Fruit fly (Drosophila melanogaster): ENCODE measurements around the gene CG18171.

The CG18171 gene

DNA sequence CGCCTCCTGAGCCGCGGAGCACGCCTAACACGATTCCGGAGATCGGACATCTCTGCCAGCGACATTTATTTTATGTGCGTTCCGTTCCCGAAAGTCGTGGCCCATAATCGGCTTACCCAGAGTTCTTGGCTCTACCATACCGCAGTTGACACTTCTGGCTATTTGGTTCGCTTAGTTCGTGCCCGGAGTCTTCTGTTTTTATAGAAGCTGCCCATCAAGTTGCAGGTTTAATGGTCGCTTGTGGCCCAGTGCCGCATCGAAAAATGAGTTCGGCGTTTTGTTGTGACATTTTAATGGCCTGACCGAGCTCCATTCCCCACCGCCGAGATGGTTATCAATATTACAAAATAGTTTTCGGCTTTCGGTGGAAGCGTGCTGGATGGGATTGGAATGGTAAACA, 46.7 kb downstream of the CG18171 start:
- TF ChIP-seq CG32121 (GFP tag; IDR thresholded peaks at IDR 0.05) (no peak), Pif1A (GFP tag; optimal IDR thresholded peaks at IDR 0.05) (no peak), CG10348 (GFP tag; IDR thresholded peaks at IDR 0.05) (no peak), Pif1B (GFP tag; optimal IDR thresholded peaks at IDR 0.05) (no peak), Snoo (tag; optimal IDR thresholded peaks at IDR 0.05) (no peak), CG12605 (GFP tag; IDR thresholded peaks at IDR 0.05) (no peak), D1 (tag; optimal IDR thresholded peaks at IDR 0.05) (no peak)

DNA sequence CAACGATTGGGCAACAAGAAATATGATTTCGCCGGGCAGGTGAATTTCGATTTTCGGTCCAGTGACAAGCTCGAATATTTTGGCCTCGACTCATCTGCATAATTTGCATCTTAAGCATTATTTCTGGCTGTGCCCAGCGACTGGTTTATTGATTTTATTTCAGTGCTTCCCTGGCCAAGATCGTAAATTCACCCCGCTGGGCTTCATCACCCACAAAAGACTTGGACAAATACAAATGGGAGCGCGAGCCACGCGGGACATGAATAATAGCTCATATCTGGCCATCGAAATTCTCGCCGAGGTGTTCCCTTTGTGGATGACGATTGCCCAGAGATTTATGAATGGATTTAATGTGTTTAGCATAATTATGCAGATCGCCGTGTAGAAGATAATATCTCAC, 47.7 kb downstream of the CG18171 start:
- TF ChIP-seq CG8301 (tag; optimal IDR thresholded peaks at IDR 0.05), result no peak
- TF ChIP-seq D1 (tag; optimal IDR thresholded peaks at IDR 0.05), result no peak
- no peak for TF ChIP-seq CG4496 (GFP tag; IDR thresholded peaks at IDR 0.05)
- TF ChIP-seq rn (GFP tag; IDR thresholded peaks at IDR 0.05), result no peak
- no peak for TF ChIP-seq Ets98B (GFP tag; IDR thresholded peaks at IDR 0.05)
- TF ChIP-seq fd96Ca (GFP tag; IDR thresholded peaks at IDR 0.05), result no peak
- TF ChIP-seq CG34367 (tag; optimal IDR thresholded peaks at IDR 0.05), result no peak
- TF ChIP-seq CG17806 (tag; optimal IDR thresholded peaks at IDR 0.05), result no peak
- no peak for TF ChIP-seq EcR (GFP tag; optimal IDR thresholded peaks at IDR 0.05)
- TF ChIP-seq CG32121 (GFP tag; IDR thresholded peaks at IDR 0.05), result no peak
- TF ChIP-seq CG14655 (GFP tag; optimal IDR thresholded peaks at IDR 0.05), result no peak
- TF ChIP-seq CG8159 (tag; optimal IDR thresholded peaks at IDR 0.05), result no peak
- TF ChIP-seq Snoo (tag; optimal IDR thresholded peaks at IDR 0.05), result no peak
- TF ChIP-seq Pif1A (GFP tag; optimal IDR thresholded peaks at IDR 0.05), result no peak
- TF ChIP-seq CG9948 (tag; optimal IDR thresholded peaks at IDR 0.05), result no peak

dm6 chr3L:1674381-1674780, 48.6 kb downstream of the CG18171 start, which contains the start of gene CG7991:
TSS of gene CG7991 (plus strand) at chr3L:1674709.
- no peak for TF ChIP-seq Ets98B (GFP tag; IDR thresholded peaks at IDR 0.05)
- TF ChIP-seq CG15710 (tag; optimal IDR thresholded peaks at IDR 0.05), result no peak
- no peak for TF ChIP-seq CG13204 (GFP tag; optimal IDR thresholded peaks at IDR 0.05)
- TF ChIP-seq Pif1B (GFP tag; optimal IDR thresholded peaks at IDR 0.05), result no peak
- TF ChIP-seq CG34367 (tag; optimal IDR thresholded peaks at IDR 0.05), result no peak
- TF ChIP-seq EcR (GFP tag; optimal IDR thresholded peaks at IDR 0.05), result no peak
- no peak for TF ChIP-seq Pif1A (GFP tag; optimal IDR thresholded peaks at IDR 0.05)
- TF ChIP-seq CG32121 (GFP tag; IDR thresholded peaks at IDR 0.05), result no peak
- no peak; the same call in 2 of the 3 replicates for TF ChIP-seq CG4496 (GFP tag; IDR thresholded peaks at IDR 0.05)
- no peak for TF ChIP-seq gl (tag; optimal IDR thresholded peaks at IDR 0.05)
- TF ChIP-seq Snoo (tag; optimal IDR thresholded peaks at IDR 0.05), result no peak
- TF ChIP-seq rn (GFP tag; IDR thresholded peaks at IDR 0.05), result no peak
- TF ChIP-seq CG12605 (GFP tag; IDR thresholded peaks at IDR 0.05), result no peak
- no peak for TF ChIP-seq CG14655 (GFP tag; optimal IDR thresholded peaks at IDR 0.05)
- no peak for TF ChIP-seq CG10348 (GFP tag; IDR thresholded peaks at IDR 0.05)
- TF ChIP-seq fd96Ca (GFP tag; IDR thresholded peaks at IDR 0.05), result no peak
- TF ChIP-seq D1 (tag; optimal IDR thresholded peaks at IDR 0.05), result no peak
- no peak for TF ChIP-seq CG17806 (tag; optimal IDR thresholded peaks at IDR 0.05)
- TF ChIP-seq CG8301 (tag; optimal IDR thresholded peaks at IDR 0.05), result no peak
- no peak for TF ChIP-seq CG8159 (tag; optimal IDR thresholded peaks at IDR 0.05)

dm6 chr3L:1672627-1673026, 50.3 kb downstream of the CG18171 start, which contains the start of gene CG13930:
TSS of gene CG13930 (minus strand) at chr3L:1672727.
- TF ChIP-seq CG34367 (tag; optimal IDR thresholded peaks at IDR 0.05), result no peak
- no peak for TF ChIP-seq CG9948 (tag; optimal IDR thresholded peaks at IDR 0.05)
- TF ChIP-seq rn (GFP tag; IDR thresholded peaks at IDR 0.05), result no peak
- no peak for TF ChIP-seq Pif1A (GFP tag; optimal IDR thresholded peaks at IDR 0.05)
- TF ChIP-seq EcR (GFP tag; optimal IDR thresholded peaks at IDR 0.05), result no peak
- TF ChIP-seq Snoo (tag; optimal IDR thresholded peaks at IDR 0.05), result no peak
- TF ChIP-seq CG12605 (GFP tag; IDR thresholded peaks at IDR 0.05), result no peak
- TF ChIP-seq CG14655 (GFP tag; optimal IDR thresholded peaks at IDR 0.05), result no peak
- TF ChIP-seq CG13204 (GFP tag; optimal IDR thresholded peaks at IDR 0.05), result no peak
- no peak for TF ChIP-seq CG8159 (tag; optimal IDR thresholded peaks at IDR 0.05)
- TF ChIP-seq D1 (tag; optimal IDR thresholded peaks at IDR 0.05), result no peak
- TF ChIP-seq CG32121 (GFP tag; IDR thresholded peaks at IDR 0.05), result no peak
- no peak for TF ChIP-seq CG17806 (tag; optimal IDR thresholded peaks at IDR 0.05)
- no peak for TF ChIP-seq CG15710 (tag; optimal IDR thresholded peaks at IDR 0.05)
- TF ChIP-seq CG10348 (GFP tag; IDR thresholded peaks at IDR 0.05), result no peak
- TF ChIP-seq CG8301 (tag; optimal IDR thresholded peaks at IDR 0.05), result no peak
- TF ChIP-seq gl (tag; optimal IDR thresholded peaks at IDR 0.05), result no peak
- TF ChIP-seq CG4496 (GFP tag; IDR thresholded peaks at IDR 0.05), result no peak
- no peak for TF ChIP-seq fd96Ca (GFP tag; IDR thresholded peaks at IDR 0.05)
- TF ChIP-seq Pif1B (GFP tag; optimal IDR thresholded peaks at IDR 0.05), result no peak

Data from whole organism, pupa.